Worm (Caenorhabditis elegans) whole organism, L1 larva: Measurements from ENCODE around the gene pqn-68.

ENCODE experiments used
- C04F5.9 ChIP-seq: sonication (generic microtip); optimal IDR thresholded peaks from 2 replicates; lab custom pipeline; 2016; ENCODE audit warnings: missing genetic modification characterization, missing compliant biosample characterization
- C34B4.2 ChIP-seq: sonication (generic microtip); optimal IDR thresholded peaks from 2 replicates; lab custom pipeline; 2017; ENCODE audit warnings: mild to moderate bottlenecking, missing genetic modification characterization, missing compliant biosample characterization
- F16B12.6 ChIP-seq: fragments of 150-350 bp; optimal IDR thresholded peaks from 2 replicates; lab custom pipeline; 2014; ENCODE audit warnings: missing biosample characterization, missing genetic modification characterization
- aha-1 ChIP-seq: fragments of 150-350 bp; optimal IDR thresholded peaks from 2 replicates; lab custom pipeline; 2014; ENCODE audit warnings: missing biosample characterization, missing genetic modification characterization
- alr-1 ChIP-seq: fragments of 200-800 bp; sonication (Bioruptor generic); optimal IDR thresholded peaks from 2 replicates; lab custom pipeline; 2018; ENCODE audit warnings: borderline replicate concordance, mild to moderate bottlenecking, missing genetic modification characterization, missing compliant biosample characterization
- aly-2 ChIP-seq: fragments of 150-350 bp; optimal IDR thresholded peaks from 2 replicates; lab custom pipeline; 2014; ENCODE audit warnings: missing biosample characterization, missing genetic modification characterization
- blmp-1 ChIP-seq: fragments of 150-350 bp; optimal IDR thresholded peaks from 2 replicates; lab custom pipeline; 2014; ENCODE audit warnings: missing biosample characterization, missing genetic modification characterization
- ceh-63 ChIP-seq: fragments of 200-800 bp; sonication (Bioruptor generic); optimal IDR thresholded peaks from 2 replicates; lab custom pipeline; 2018; ENCODE audit warnings: mild to moderate bottlenecking, missing genetic modification characterization, missing compliant biosample characterization
- ceh-82 ChIP-seq, 3 experiments: fragments of 150-350 bp in 1 of 3; sonication (generic microtip) in 2 of 3; optimal IDR thresholded peaks; 2 replicates each; lab custom pipeline; 2014 to 2017; ENCODE audit warnings: missing biosample characterization in 3 of 3, missing genetic modification characterization in 3 of 3
- ceh-90 ChIP-seq: sonication (generic microtip); optimal IDR thresholded peaks from 2 replicates; lab custom pipeline; 2016; ENCODE audit warnings: missing genetic modification characterization, missing compliant biosample characterization
- dpl-1 ChIP-seq, 3 experiments: fragments of 150-350 bp in 2 of 3; sonication (generic microtip) in 1 of 3; optimal IDR thresholded peaks; 2 replicates each; lab custom pipeline; 2014 to 2017; ENCODE audit warnings: missing biosample characterization in 3 of 3, missing genetic modification characterization in 3 of 3, missing genetic modification reagents in 3 of 3
- egl-13 ChIP-seq: sonication (generic microtip); optimal IDR thresholded peaks from 2 replicates; lab custom pipeline; 2016; ENCODE audit warnings: missing genotype, missing genetic modification reagents, missing genetic modification characterization, missing compliant biosample characterization
- elt-3 ChIP-seq, 6 experiments: fragments of 150-350 bp in 1 of 6; sonication (generic microtip); optimal IDR thresholded peaks; 2 replicates each; lab custom pipeline; 2017 to 2018; ENCODE audit warnings: missing biosample characterization in 6 of 6, missing genetic modification characterization in 6 of 6, inconsistent platforms in 1 of 6
- fkh-10 ChIP-seq: sonication (generic microtip); optimal IDR thresholded peaks from 2 replicates; lab custom pipeline; 2017; ENCODE audit warnings: missing biosample characterization, missing genetic modification reagents, missing genetic modification characterization
- fkh-8 ChIP-seq: sonication (generic microtip); optimal IDR thresholded peaks from 2 replicates; lab custom pipeline; 2016; ENCODE audit warnings: mild to moderate bottlenecking, missing genetic modification characterization, missing compliant biosample characterization
- fos-1 ChIP-seq: fragments of 150-350 bp; optimal IDR thresholded peaks from 2 replicates; lab custom pipeline; 2014; ENCODE audit warnings: missing biosample characterization, missing genetic modification characterization
- hlh-17 ChIP-seq: fragments of 200-800 bp; sonication (Bioruptor generic); optimal IDR thresholded peaks from 2 replicates; lab custom pipeline; 2018; ENCODE audit warnings: missing genetic modification characterization, mild to moderate bottlenecking, missing compliant biosample characterization, moderate library complexity, borderline replicate concordance
- hlh-4 ChIP-seq: sonication (generic microtip); optimal IDR thresholded peaks from 2 replicates; lab custom pipeline; 2016; ENCODE audit warnings: mild to moderate bottlenecking, missing genetic modification characterization, missing compliant biosample characterization
- irx-1 ChIP-seq: sonication (generic microtip); optimal IDR thresholded peaks from 2 replicates; lab custom pipeline; 2016; ENCODE audit warnings: missing genetic modification characterization, missing compliant biosample characterization
- lin-13 ChIP-seq: fragments of 150-350 bp; optimal IDR thresholded peaks from 2 replicates; lab custom pipeline; 2014; ENCODE audit warnings: missing biosample characterization, missing genetic modification reagents, missing genetic modification characterization
- lin-14 ChIP-seq: fragments of 200-800 bp; sonication (Bioruptor generic); optimal IDR thresholded peaks from 2 replicates; lab custom pipeline; 2018; ENCODE audit warnings: mild to moderate bottlenecking, missing genetic modification characterization, moderate library complexity, missing compliant biosample characterization
- lin-15B ChIP-seq: fragments of 150-350 bp; sonication (generic microtip); optimal IDR thresholded peaks from 3 replicates; lab custom pipeline; 2014; ENCODE audit warnings: missing biosample characterization, missing genetic modification characterization
- lin-39 ChIP-seq: fragments of 150-350 bp; optimal IDR thresholded peaks from 2 replicates; lab custom pipeline; 2014; ENCODE audit warnings: missing biosample characterization, missing genetic modification reagents, missing genetic modification characterization
- lir-3 ChIP-seq: sonication (generic microtip); optimal IDR thresholded peaks from 2 replicates; lab custom pipeline; 2016; ENCODE audit warnings: mild to moderate bottlenecking, missing genetic modification characterization, moderate library complexity, missing compliant biosample characterization; ENCODE audit not compliant: poor library complexity
- lsy-2 ChIP-seq, 2 experiments: fragments of 150-350 bp; optimal IDR thresholded peaks; 2 replicates each; lab custom pipeline; 2014; ENCODE audit warnings: missing biosample characterization in 2 of 2, missing genetic modification characterization in 2 of 2
- mab-9 ChIP-seq: fragments of 200-800 bp; sonication (Bioruptor generic); IDR thresholded peaks from 2 replicates; pipeline ENCODE4 v1.3.6; 2022; ENCODE audit warnings: missing genetic modification reagents, missing genetic modification characterization, missing compliant biosample characterization
- mdl-1 ChIP-seq, 2 experiments: fragments of 150-350 bp; optimal IDR thresholded peaks; 2 replicates each; lab custom pipeline; 2014 to 2017; ENCODE audit warnings: missing biosample characterization in 2 of 2, missing genetic modification characterization in 2 of 2, inconsistent platforms in 1 of 2
- mef-2 ChIP-seq: fragments of 150-350 bp; optimal IDR thresholded peaks from 2 replicates; lab custom pipeline; 2014; ENCODE audit warnings: missing biosample characterization, missing genetic modification characterization
- mep-1 ChIP-seq: fragments of 150-350 bp; optimal IDR thresholded peaks from 2 replicates; lab custom pipeline; 2014; ENCODE audit warnings: missing biosample characterization, missing genetic modification characterization
- nhr-19 ChIP-seq: fragments of 200-800 bp; sonication (Bioruptor generic); conservative IDR thresholded peaks from 2 replicates; pipeline ENCODE4 v1.3.6; 2022; ENCODE audit warnings: missing genetic modification characterization, missing compliant biosample characterization
- nhr-20 ChIP-seq: sonication (generic microtip); optimal IDR thresholded peaks from 2 replicates; lab custom pipeline; 2016; ENCODE audit warnings: mild to moderate bottlenecking, missing genetic modification characterization, missing compliant biosample characterization
- nhr-237 ChIP-seq: fragments of 150-350 bp; optimal IDR thresholded peaks from 2 replicates; lab custom pipeline; 2014; ENCODE audit warnings: missing biosample characterization, missing genetic modification characterization
- nhr-28 ChIP-seq: fragments of 150-350 bp; optimal IDR thresholded peaks from 2 replicates; lab custom pipeline; 2014; ENCODE audit warnings: missing biosample characterization, missing genetic modification characterization
- nhr-47 ChIP-seq: sonication (generic microtip); optimal IDR thresholded peaks from 2 replicates; lab custom pipeline; 2016; ENCODE audit warnings: mild to moderate bottlenecking, missing genetic modification characterization, moderate library complexity, missing compliant biosample characterization
- nhr-76 ChIP-seq: sonication (generic microtip); optimal IDR thresholded peaks from 2 replicates; lab custom pipeline; 2017; ENCODE audit warnings: missing biosample characterization, missing genetic modification characterization
- nhr-77 ChIP-seq: fragments of 150-350 bp; optimal IDR thresholded peaks from 2 replicates; lab custom pipeline; 2014; ENCODE audit warnings: missing biosample characterization, missing genetic modification characterization
- nhr-85 ChIP-seq: sonication (generic microtip); peaks from one replicate; lab custom pipeline; 2016; ENCODE audit warnings: missing genetic modification characterization, inconsistent platforms, missing compliant biosample characterization
- nhr-90 ChIP-seq: sonication (generic microtip); optimal IDR thresholded peaks from 2 replicates; lab custom pipeline; 2016; ENCODE audit warnings: mild to moderate bottlenecking, missing genetic modification characterization, missing compliant biosample characterization; ENCODE audit not compliant: poor library complexity
- pag-3 ChIP-seq: sonication (generic microtip); optimal IDR thresholded peaks from 2 replicates; lab custom pipeline; 2017; ENCODE audit warnings: missing genetic modification characterization, mild to moderate bottlenecking, missing compliant biosample characterization, antibody characterized with exemption, borderline replicate concordance; ENCODE audit not compliant: insufficient read depth
- pax-3 ChIP-seq: fragments of 200-800 bp; sonication (Bioruptor generic); optimal IDR thresholded peaks from 2 replicates; lab custom pipeline; 2018; ENCODE audit warnings: mild to moderate bottlenecking, missing genetic modification characterization, moderate library complexity, missing compliant biosample characterization
- skn-1 ChIP-seq: fragments of 150-350 bp; optimal IDR thresholded peaks from 2 replicates; lab custom pipeline; 2014; ENCODE audit warnings: missing biosample characterization, missing genetic modification characterization
- snpc-4 ChIP-seq: fragments of 150-350 bp; optimal IDR thresholded peaks from 2 replicates; lab custom pipeline; 2014; ENCODE audit warnings: missing biosample characterization, missing genetic modification characterization
- snu-23 ChIP-seq: sonication (generic microtip); optimal IDR thresholded peaks from 2 replicates; lab custom pipeline; 2016; ENCODE audit warnings: missing genetic modification characterization, missing compliant biosample characterization
- sox-4 ChIP-seq: sonication (generic microtip); optimal IDR thresholded peaks from 2 replicates; lab custom pipeline; 2016; ENCODE audit warnings: missing genetic modification characterization, missing compliant biosample characterization
- sptf-1 ChIP-seq: fragments of 150-350 bp; optimal IDR thresholded peaks from 2 replicates; lab custom pipeline; 2014; ENCODE audit warnings: missing biosample characterization, missing genetic modification characterization
- sup-37 ChIP-seq: fragments of 200-800 bp; sonication (Bioruptor generic); optimal IDR thresholded peaks from 2 replicates; lab custom pipeline; 2018; ENCODE audit warnings: mild to moderate bottlenecking, missing genetic modification characterization, missing compliant biosample characterization
- swsn-7 ChIP-seq: sonication (generic microtip); optimal IDR thresholded peaks from 2 replicates; lab custom pipeline; 2016; ENCODE audit warnings: missing genetic modification characterization, missing compliant biosample characterization
- tlp-1 ChIP-seq: fragments of 150-350 bp; optimal IDR thresholded peaks from 2 replicates; lab custom pipeline; 2014; ENCODE audit warnings: missing biosample characterization, missing genetic modification characterization
- xbp-1 ChIP-seq: sonication (generic microtip); optimal IDR thresholded peaks from 2 replicates; lab custom pipeline; 2016; ENCODE audit warnings: missing genetic modification characterization, missing compliant biosample characterization
- zag-1 ChIP-seq: fragments of 150-350 bp; optimal IDR thresholded peaks from 2 replicates; lab custom pipeline; 2014; ENCODE audit warnings: missing biosample characterization, missing genetic modification characterization
- zip-4 ChIP-seq: fragments of 200-800 bp; sonication (Bioruptor generic); optimal IDR thresholded peaks from 2 replicates; lab custom pipeline; 2018; ENCODE audit warnings: mild to moderate bottlenecking, missing genetic modification characterization, moderate library complexity, missing compliant biosample characterization
- ztf-11 ChIP-seq, 2 experiments: sonication (generic microtip); optimal IDR thresholded peaks; 2 replicates each; lab custom pipeline; 2016 to 2017; ENCODE audit warnings: missing genetic modification characterization in 2 of 2, missing biosample characterization in 1 of 2, missing compliant biosample characterization in 1 of 2
- ztf-4 ChIP-seq: fragments of 150-350 bp; optimal IDR thresholded peaks from 2 replicates; lab custom pipeline; 2014; ENCODE audit warnings: missing biosample characterization, missing genetic modification characterization

The pqn-68 gene

ce11 chrV:12970575-12971160, 18.2 kb downstream of the pqn-68 start, which contains the start of gene pnn-1:
Gene pnn-1 (plus strand): TSS chrV:12971110.
- TF ChIP-seq hlh-17 (GFP tag; lab: Kevin White, UChicago) = no peak
- no peak for TF ChIP-seq ceh-82 (tag; optimal IDR thresholded peaks at IDR 0.05; lab: Kevin White, UChicago)
- no peak for TF ChIP-seq nhr-28 (tag; lab: Kevin White, UChicago)
- TF ChIP-seq lsy-2 (tag; optimal IDR thresholded peaks at IDR 0.05; lab: Kevin White, UChicago) = peak; percentile 71 to 86
- no peak for TF ChIP-seq C04F5.9 (tag; lab: Kevin White, UChicago)
- TF ChIP-seq xbp-1 = peak; percentile 31
- peak; percentile 29 to 69 (median 63) for TF ChIP-seq dpl-1 (GFP tag; optimal IDR thresholded peaks at IDR 0.05; lab: Kevin White, UChicago)
- no peak for TF ChIP-seq mdl-1 (tag; optimal IDR thresholded peaks at IDR 0.05; lab: Kevin White, UChicago)
- TF ChIP-seq aha-1 (tag; lab: Kevin White, UChicago) = no peak
- no peak for TF ChIP-seq elt-3 (tag; optimal IDR thresholded peaks at IDR 0.05; lab: Kevin White, UChicago)
- TF ChIP-seq blmp-1 (tag; lab: Kevin White, UChicago) = peak; percentile 41
- peak; percentile 37 for TF ChIP-seq nhr-47 (tag; lab: Kevin White, UChicago)
- TF ChIP-seq hlh-4 (tag; lab: Kevin White, UChicago) = no peak
- TF ChIP-seq nhr-20 (tag; lab: Kevin White, UChicago) = no peak
- TF ChIP-seq pag-3 = no peak
- no peak for TF ChIP-seq sptf-1
- TF ChIP-seq aly-2 (tag; lab: Kevin White, UChicago) = no peak
- no peak for TF ChIP-seq nhr-76 (tag; lab: Kevin White, UChicago)
- TF ChIP-seq lin-14 = peak; percentile 37
- no peak for TF ChIP-seq mef-2 (tag; lab: Kevin White, UChicago)
- no peak for TF ChIP-seq lin-39 (tag; lab: Kevin White, UChicago)
- no peak for TF ChIP-seq nhr-77 (tag; lab: Kevin White, UChicago)
- peak; percentile 87 for TF ChIP-seq F16B12.6 (tag; lab: Kevin White, UChicago)
- TF ChIP-seq swsn-7 (tag; lab: Kevin White, UChicago) = no peak
- TF ChIP-seq fkh-10 = no peak
- no peak for TF ChIP-seq fkh-8
- no peak for TF ChIP-seq nhr-85 (tag; lab: Kevin White, UChicago)
- no peak for TF ChIP-seq zip-4
- TF ChIP-seq C34B4.2 (tag; lab: Kevin White, UChicago) = no peak
- TF ChIP-seq zag-1 (tag; lab: Kevin White, UChicago) = no peak
- no peak for TF ChIP-seq mab-9
- TF ChIP-seq irx-1 (tag; lab: Kevin White, UChicago) = no peak
- no peak for TF ChIP-seq lin-13
- no peak for TF ChIP-seq tlp-1 (tag; lab: Kevin White, UChicago)
- no peak for TF ChIP-seq nhr-19
- no peak for TF ChIP-seq ztf-4 (tag; lab: Kevin White, UChicago)
- TF ChIP-seq sup-37 (GFP tag; lab: Kevin White, UChicago) = no peak
- no peak for TF ChIP-seq egl-13
- TF ChIP-seq ztf-11 (tag; optimal IDR thresholded peaks at IDR 0.05; lab: Kevin White, UChicago) = no peak
- no peak for TF ChIP-seq fos-1
- TF ChIP-seq alr-1 (tag; lab: Kevin White, UChicago) = no peak
- TF ChIP-seq nhr-90 (tag; lab: Kevin White, UChicago) = no peak
- no peak for TF ChIP-seq ceh-90 (tag; lab: Kevin White, UChicago)
- TF ChIP-seq snpc-4 (tag; lab: Kevin White, UChicago) = no peak
- no peak for TF ChIP-seq nhr-237 (tag; lab: Kevin White, UChicago)
- peak; percentile 58 for TF ChIP-seq mep-1 (tag; lab: Kevin White, UChicago)
- TF ChIP-seq lin-15B (tag; lab: Kevin White, UChicago) = no peak
- TF ChIP-seq lir-3 = no peak
- TF ChIP-seq skn-1 (tag; lab: Kevin White, UChicago) = no peak
- TF ChIP-seq sox-4 (tag; lab: Kevin White, UChicago) = no peak
- peak; percentile 45 for TF ChIP-seq snu-23 (GFP tag; lab: Kevin White, UChicago)
- TF ChIP-seq pax-3 (tag; lab: Kevin White, UChicago) = no peak
- TF ChIP-seq ceh-63 (GFP tag; lab: Kevin White, UChicago) = no peak
